Fruit fly (Drosophila melanogaster) ovary, adult (tissue): ENCODE results near the gene Axud1.

Experiments used
- CG17801 ChIP-seq: fragments of 200-800 bp; optimal IDR thresholded peaks from 2 replicates; lab custom pipeline; 2019; ENCODE audit warnings: missing biosample characterization, mild to moderate bottlenecking, missing genetic modification characterization, moderate library complexity; ENCODE audit not compliant: partially characterized antibody

The Axud1 gene

DNA sequence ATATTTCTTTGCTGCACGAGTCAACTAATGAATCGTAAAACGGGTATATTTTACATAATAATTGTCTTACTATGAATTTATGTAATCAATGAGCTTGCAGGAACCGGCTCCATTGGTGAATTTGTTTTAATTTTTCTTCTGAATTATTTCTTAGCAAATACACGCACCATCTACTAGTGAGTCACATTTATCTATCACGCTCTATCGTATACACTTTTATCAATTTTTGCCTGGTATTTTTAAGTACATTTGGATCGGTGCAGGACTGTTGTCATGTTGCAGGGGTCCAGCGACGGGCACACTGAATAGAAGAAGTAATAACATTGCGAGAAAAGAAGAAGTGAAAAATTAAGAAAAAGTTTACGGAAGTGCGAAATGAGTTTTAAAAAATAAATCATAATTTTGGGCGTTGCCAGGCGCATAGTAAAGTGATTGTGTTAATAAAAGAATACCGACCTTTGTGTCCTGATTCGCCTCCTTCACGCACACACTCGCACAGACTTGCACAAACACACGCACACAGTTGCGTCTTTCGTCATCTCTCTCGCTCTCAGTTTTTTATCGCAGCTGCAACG lies at the start of gene Axud1, which contains the start of gene Rab5:
Axud1 (plus strand) TSS at position 269 of the 575 bp plus-strand sequence.
Rab5 (minus strand) TSS at position 197 of the 575 bp plus-strand sequence.
- no peak for TF ChIP-seq CG17801 (GFP tag; lab: Kevin White, UChicago)

DNA sequence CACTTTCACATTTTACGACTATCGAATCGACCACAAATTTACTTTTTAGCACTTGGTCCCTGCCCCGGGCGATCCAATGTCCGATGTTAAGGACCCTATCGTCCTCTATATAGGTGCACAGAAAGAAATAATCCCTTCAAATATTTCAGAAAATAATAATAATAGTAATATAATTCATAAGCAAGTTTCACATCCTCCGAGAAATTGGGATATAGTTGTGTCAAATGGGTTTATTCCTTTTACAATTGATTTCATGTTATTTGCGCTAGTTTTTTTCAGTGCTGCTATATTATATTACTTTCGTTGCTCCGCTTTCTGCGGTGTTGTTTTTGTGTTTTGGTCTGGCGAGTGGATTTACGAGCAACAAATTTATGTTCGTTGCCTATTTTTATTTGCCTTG lies 16.7 kb upstream of the Axud1 start:
- no peak for TF ChIP-seq CG17801 (GFP tag; lab: Kevin White, UChicago)

DNA sequence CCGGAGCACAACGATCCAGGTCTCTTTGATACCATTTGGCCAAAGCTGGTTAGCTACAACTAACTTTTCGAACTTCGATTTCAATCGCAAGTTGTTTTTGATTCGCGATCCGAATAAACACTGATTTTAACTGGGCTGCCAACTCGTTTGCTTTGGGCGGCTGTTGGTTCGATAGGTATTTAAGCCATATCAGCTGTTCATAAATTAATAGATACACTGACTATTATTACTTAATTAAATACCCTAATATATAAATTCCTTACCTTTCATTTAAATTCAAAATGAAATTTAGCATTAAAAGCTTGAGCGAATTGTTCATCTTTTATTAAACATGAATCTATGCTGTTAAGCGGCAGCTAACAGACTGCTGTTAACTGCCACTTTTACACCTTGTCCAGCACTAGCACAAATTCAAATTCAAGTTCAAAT lies 7.9 kb upstream of the Axud1 start, which contains the start of gene CG9967:
CG9967 (minus strand) TSS at position 129 of the 429 bp plus-strand sequence.
- peak; percentile 46 for TF ChIP-seq CG17801 (GFP tag; lab: Kevin White, UChicago)

dm6 chr2L:2361893-2362807 lies 3.0 kb upstream of the Axud1 start:
- TF ChIP-seq CG17801 (GFP tag; lab: Kevin White, UChicago), result no peak

DNA sequence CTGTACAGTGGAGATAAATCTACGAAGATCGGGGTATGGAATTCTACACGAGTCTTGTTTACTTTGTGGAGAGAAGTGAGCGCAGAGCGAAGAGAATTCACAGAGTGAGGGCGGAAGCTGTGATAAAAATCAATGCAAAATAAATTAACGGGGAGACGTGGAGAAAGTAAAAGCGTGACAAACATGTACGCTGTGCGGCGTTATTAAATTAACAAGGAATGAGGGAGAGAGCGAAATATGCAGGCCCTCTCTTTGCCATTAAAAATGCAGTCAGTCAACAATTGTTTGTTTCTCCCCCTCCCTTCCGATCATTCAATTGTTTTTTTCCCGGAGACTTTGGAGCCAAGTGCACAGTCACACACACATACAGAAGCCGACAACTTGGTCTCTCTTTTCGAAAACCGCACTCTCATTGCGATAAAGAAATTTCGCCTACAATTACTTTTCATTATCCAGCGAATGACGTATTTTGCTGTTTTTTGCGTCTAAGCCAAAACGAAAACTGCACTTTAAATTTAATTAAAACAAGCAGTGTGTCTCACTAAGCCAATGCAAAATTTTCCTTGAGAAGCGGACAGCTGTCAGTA lies 2.2 kb upstream of the Axud1 start:
- TF ChIP-seq CG17801 (GFP tag; lab: Kevin White, UChicago), result no peak

- peak; percentile 97 for TF ChIP-seq CG17801 (GFP tag; lab: Kevin White, UChicago)
These were observed 1.5 kb upstream of the Axud1 start for dm6 chr2L:2363626-2364147.

DNA sequence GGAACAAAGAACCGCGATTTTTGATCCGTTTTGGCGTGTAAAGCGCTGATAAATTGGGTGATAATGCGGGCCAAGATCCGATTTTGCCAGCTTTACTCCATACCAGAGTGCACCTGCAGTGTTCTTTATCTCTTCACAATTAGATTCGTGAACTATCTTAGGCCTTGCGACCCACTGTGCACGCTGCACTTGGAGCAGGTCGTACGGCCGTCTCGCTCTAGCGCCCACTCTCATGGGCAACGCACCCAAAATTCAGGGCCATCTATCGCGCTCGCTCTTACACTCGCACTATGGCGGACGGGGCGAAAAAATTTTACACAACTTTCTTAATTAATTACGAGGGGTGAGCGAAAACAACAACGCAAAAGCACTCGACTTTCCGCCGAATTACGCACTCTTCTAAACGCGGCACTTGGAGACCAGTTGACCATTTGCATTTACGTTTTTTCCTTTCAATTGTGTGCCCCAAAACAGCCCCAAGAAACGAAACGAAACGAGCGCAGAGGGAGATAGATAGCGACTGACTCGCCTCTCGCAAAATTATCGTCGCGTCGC lies 868 bp upstream of the Axud1 start:
- no peak for TF ChIP-seq CG17801 (GFP tag; lab: Kevin White, UChicago)

dm6 chr2L:2365655-2366214 lies 590 bp downstream of the Axud1 start:
- no peak for TF ChIP-seq CG17801 (GFP tag; lab: Kevin White, UChicago)

dm6 chr2L:2370352-2370751 lies 5.2 kb downstream of the Axud1 start:
- TF ChIP-seq CG17801 (GFP tag; lab: Kevin White, UChicago), result no peak

dm6 chr2L:2371406-2372111 lies 6.4 kb downstream of the Axud1 start, which contains the start of gene CG3597:
Gene CG3597, minus strand, starts transcription at chr2L:2371524.
- no peak for TF ChIP-seq CG17801 (GFP tag; lab: Kevin White, UChicago)

DNA sequence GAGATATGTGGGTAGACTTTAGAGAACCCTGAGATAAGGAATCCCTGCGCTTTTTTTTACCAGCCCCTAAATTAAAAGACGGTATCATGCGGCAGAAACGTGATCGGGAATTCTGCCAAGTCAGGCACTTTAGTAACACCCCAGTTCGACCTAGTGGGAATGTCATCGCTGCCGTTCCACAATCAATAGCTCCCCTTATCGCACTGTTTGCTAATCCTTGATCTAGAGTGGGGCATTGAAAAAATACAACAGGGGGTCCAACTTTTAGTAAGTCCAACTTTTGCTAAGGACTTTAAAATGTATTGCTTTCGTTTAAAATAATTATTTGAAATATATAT lies 6.9 kb downstream of the Axud1 start:
- no peak for TF ChIP-seq CG17801 (GFP tag; lab: Kevin White, UChicago)

DNA sequence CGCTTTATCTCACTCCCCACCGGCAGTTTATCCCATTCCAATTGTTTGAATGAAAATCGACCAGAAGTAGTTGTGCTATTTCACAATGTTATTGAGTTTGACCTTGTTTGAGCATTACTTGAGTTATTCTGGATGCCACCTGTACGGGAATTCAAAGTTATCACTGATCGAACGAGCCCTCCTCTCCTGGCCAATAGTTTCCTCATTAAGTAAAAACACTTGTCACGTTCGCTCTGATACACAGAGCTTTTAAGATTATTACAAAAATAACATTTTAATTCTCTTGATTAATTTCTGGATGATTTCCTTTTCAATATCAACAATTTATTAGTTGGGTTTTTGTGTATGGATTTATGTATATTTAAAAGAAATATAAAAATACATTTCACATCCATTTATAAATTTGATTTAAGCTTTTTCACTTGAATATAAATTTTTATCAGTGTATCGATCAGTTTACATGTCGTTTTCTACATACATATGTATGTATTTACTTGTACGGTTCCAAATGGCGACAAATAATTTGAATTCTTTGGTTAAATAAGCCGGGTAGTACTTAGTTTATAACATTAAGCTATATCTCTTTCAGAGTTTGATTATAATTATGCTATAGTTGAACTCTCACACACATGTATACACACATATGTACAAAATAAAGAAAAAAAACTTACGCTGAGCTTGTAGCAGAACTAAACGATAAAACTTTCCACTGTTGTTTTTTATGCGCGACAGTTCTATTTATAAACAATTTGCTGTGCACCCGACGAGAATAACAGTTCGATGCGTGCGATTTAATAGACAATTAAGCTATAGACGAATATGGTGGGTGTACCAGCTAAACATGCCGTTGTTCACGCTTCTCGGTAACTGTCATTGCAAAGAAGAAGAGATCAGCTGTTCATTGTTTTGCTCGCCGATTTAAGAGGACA lies 8.9 kb downstream of the Axud1 start, which contains the start of the genes CG3609 and CG15390:
CG3609 (minus strand) TSS at position 810 of the 929 bp plus-strand sequence.
CG15390 (plus strand) TSS at position 896 of the 929 bp plus-strand sequence.
- TF ChIP-seq CG17801 (GFP tag; lab: Kevin White, UChicago), result peak; percentile 76
